Worm (Caenorhabditis elegans) whole organism, L4 larva: ENCODE results near the gene F56C3.8.

Source experiments
- D1046.2 ChIP-seq: fragments of 200-800 bp; sonication (Bioruptor generic); IDR thresholded peaks from 2 replicates; pipeline ENCODE4 v1.3.6; 2022; ENCODE audit warnings: missing genetic modification characterization, missing compliant biosample characterization
- F37D6.2 ChIP-seq: sonication (generic microtip); optimal IDR thresholded peaks from 2 replicates; lab custom pipeline; 2016; ENCODE audit warnings: mild to moderate bottlenecking, missing genetic modification characterization, missing compliant biosample characterization
- F49E8.2 ChIP-seq: sonication (generic microtip); optimal IDR thresholded peaks from 2 replicates; lab custom pipeline; 2016; ENCODE audit warnings: missing compliant biosample characterization, mild to moderate bottlenecking, missing genetic modification characterization, borderline replicate concordance
- T20F7.1 ChIP-seq: fragments of 200-800 bp; sonication (Bioruptor generic); optimal IDR thresholded peaks from 2 replicates; lab custom pipeline; 2018; ENCODE audit warnings: mild to moderate bottlenecking, missing genetic modification characterization, missing compliant biosample characterization
- Y105C5A.15 ChIP-seq: fragments of 200-800 bp; sonication (Bioruptor generic); IDR thresholded peaks from 2 replicates; pipeline ENCODE4 v1.3.6; 2022; ENCODE audit warnings: missing genetic modification characterization, missing compliant biosample characterization
- Y5F2A.4 ChIP-seq: fragments of 200-800 bp; sonication (Bioruptor generic); optimal IDR thresholded peaks from 2 replicates; lab custom pipeline; 2018; ENCODE audit warnings: mild to moderate bottlenecking, missing genetic modification characterization, missing compliant biosample characterization
- ZK337.2 ChIP-seq: fragments of 200-800 bp; sonication (Bioruptor generic); IDR thresholded peaks from 2 replicates; pipeline ENCODE4 v1.3.6; 2022; ENCODE audit warnings: missing genetic modification reagents, missing genetic modification characterization, missing compliant biosample characterization
- ZK546.5 ChIP-seq, 2 experiments: sonication (generic microtip); optimal IDR thresholded peaks; 2 replicates each; lab custom pipeline; 2017; ENCODE audit warnings: missing biosample characterization in 2 of 2, missing genetic modification characterization in 2 of 2
- aha-1 ChIP-seq: fragments of 150-350 bp; peaks from one replicate; lab custom pipeline; 2014; ENCODE audit warnings: missing biosample characterization, missing genetic modification characterization
- ama-1 ChIP-seq: fragments of 150-350 bp; optimal IDR thresholded peaks from 2 replicates; lab custom pipeline; 2014; ENCODE audit warnings: inconsistent platforms, mixed read lengths
- ceh-20 ChIP-seq: fragments of 200-800 bp; sonication (Bioruptor generic); IDR thresholded peaks from 2 replicates; pipeline ENCODE4 v1.3.6; 2022; ENCODE audit warnings: missing genetic modification reagents, missing genetic modification characterization, missing compliant biosample characterization
- ceh-28 ChIP-seq: fragments of 150-350 bp; optimal IDR thresholded peaks from 2 replicates; lab custom pipeline; 2014; ENCODE audit warnings: missing biosample characterization, missing genetic modification reagents, missing genetic modification characterization
- daf-16 ChIP-seq, 3 experiments: sonication (generic microtip); optimal IDR thresholded peaks; 2 replicates each; lab custom pipeline; 2016 to 2017; ENCODE audit warnings: missing genetic modification characterization in 3 of 3, missing genetic modification reagents in 3 of 3, mild to moderate bottlenecking in 2 of 3, missing compliant biosample characterization in 2 of 3, missing biosample characterization in 1 of 3, moderate library complexity in 1 of 3
- dmd-6 ChIP-seq: fragments of 200-800 bp; sonication (Bioruptor generic); IDR thresholded peaks from 2 replicates; pipeline ENCODE4 v1.3.6; 2022; ENCODE audit warnings: missing genetic modification reagents, missing genetic modification characterization, missing compliant biosample characterization
- dmd-8 ChIP-seq: fragments of 200-800 bp; sonication (Bioruptor generic); IDR thresholded peaks from 2 replicates; pipeline ENCODE4 v1.3.6; 2022; ENCODE audit warnings: missing genetic modification characterization, missing compliant biosample characterization
- dmd-9 ChIP-seq: fragments of 200-800 bp; sonication (Bioruptor generic); IDR thresholded peaks from 2 replicates; pipeline ENCODE4 v1.3.6; 2022; ENCODE audit warnings: missing genetic modification reagents, missing genetic modification characterization, missing compliant biosample characterization
- dve-1 ChIP-seq: sonication (generic microtip); optimal IDR thresholded peaks from 2 replicates; lab custom pipeline; 2017; ENCODE audit warnings: antibody characterized with exemption, mild to moderate bottlenecking, missing genetic modification characterization, missing compliant biosample characterization; ENCODE audit not compliant: insufficient read depth
- egl-27 ChIP-seq: sonication (generic microtip); optimal IDR thresholded peaks from 3 replicates; lab custom pipeline; 2017; ENCODE audit warnings: missing biosample characterization, missing genetic modification reagents, missing genetic modification characterization
- hif-1 ChIP-seq, 2 experiments: sonication (generic microtip); optimal IDR thresholded peaks; 2 replicates each; lab custom pipeline; 2016 to 2017; ENCODE audit warnings: missing compliant biosample characterization in 2 of 2, missing genetic modification characterization in 2 of 2, missing genetic modification reagents in 2 of 2, missing genotype in 2 of 2, mild to moderate bottlenecking in 1 of 2
- hlh-11 ChIP-seq: fragments of 200-800 bp; sonication (Bioruptor generic); optimal IDR thresholded peaks from 2 replicates; lab custom pipeline; 2018; ENCODE audit warnings: mild to moderate bottlenecking, missing genetic modification characterization, missing compliant biosample characterization
- hlh-30 ChIP-seq: sonication (generic microtip); optimal IDR thresholded peaks from 2 replicates; lab custom pipeline; 2017; ENCODE audit warnings: antibody characterized with exemption, mild to moderate bottlenecking, missing genetic modification characterization, missing compliant biosample characterization; ENCODE audit not compliant: insufficient read depth
- lin-1 ChIP-seq: fragments of 200-800 bp; sonication (Bioruptor generic); IDR thresholded peaks from 2 replicates; pipeline ENCODE4 v1.3.6; 2022; ENCODE audit warnings: missing genetic modification reagents, missing genetic modification characterization, missing compliant biosample characterization
- lin-29 ChIP-seq: fragments of 200-800 bp; sonication (Bioruptor generic); IDR thresholded peaks from 2 replicates; pipeline ENCODE4 v1.3.6; 2022; ENCODE audit warnings: missing genetic modification reagents, missing genetic modification characterization, missing compliant biosample characterization
- lin-38 ChIP-seq: fragments of 200-800 bp; sonication (Bioruptor generic); IDR thresholded peaks from 2 replicates; pipeline ENCODE4 v1.3.6; 2022; ENCODE audit warnings: missing genetic modification reagents, missing genetic modification characterization, missing compliant biosample characterization
- madf-5 ChIP-seq, 2 experiments: fragments of 200-800 bp; sonication (Bioruptor generic); IDR thresholded peaks; 2 replicates each; pipeline ENCODE4 v1.3.6; 2022; ENCODE audit warnings: missing compliant biosample characterization in 2 of 2, missing genetic modification characterization in 2 of 2
- madf-9 ChIP-seq: fragments of 200-800 bp; sonication (Bioruptor generic); conservative IDR thresholded peaks from 2 replicates; pipeline ENCODE4 v1.3.6; 2022; ENCODE audit warnings: missing genetic modification reagents, missing genetic modification characterization, missing compliant biosample characterization
- mep-1 ChIP-seq: fragments of 150-350 bp; sonication (generic microtip); optimal IDR thresholded peaks from 3 replicates; lab custom pipeline; 2014; ENCODE audit warnings: missing biosample characterization, missing genetic modification characterization
- mes-2 ChIP-seq: sonication (generic microtip); optimal IDR thresholded peaks from 2 replicates; lab custom pipeline; 2016; ENCODE audit warnings: missing genotype, mild to moderate bottlenecking, missing genetic modification characterization, missing compliant biosample characterization; ENCODE audit not compliant: poor library complexity, severe bottlenecking
- mxl-2 ChIP-seq: fragments of 200-800 bp; sonication (Bioruptor generic); conservative IDR thresholded peaks from 2 replicates; pipeline ENCODE4 v1.3.6; 2022; ENCODE audit warnings: missing genetic modification reagents, missing genetic modification characterization, missing compliant biosample characterization
- nhr-10 ChIP-seq: fragments of 150-350 bp; optimal IDR thresholded peaks from 2 replicates; lab custom pipeline; 2014; ENCODE audit warnings: missing biosample characterization, missing genetic modification characterization
- nhr-102 ChIP-seq: sonication (generic microtip); optimal IDR thresholded peaks from 2 replicates; lab custom pipeline; 2016; ENCODE audit warnings: mild to moderate bottlenecking, missing genetic modification characterization, moderate library complexity, missing compliant biosample characterization
- nhr-111 ChIP-seq: fragments of 200-800 bp; sonication (Bioruptor generic); optimal IDR thresholded peaks from 2 replicates; lab custom pipeline; 2018; ENCODE audit warnings: mild to moderate bottlenecking, missing genetic modification characterization, missing compliant biosample characterization
- nhr-25 ChIP-seq: sonication (generic microtip); optimal IDR thresholded peaks from 2 replicates; lab custom pipeline; 2017; ENCODE audit warnings: missing genetic modification characterization, mild to moderate bottlenecking, missing compliant biosample characterization, antibody characterized with exemption, moderate library complexity, borderline replicate concordance; ENCODE audit not compliant: insufficient read depth
- nhr-28 ChIP-seq: fragments of 150-350 bp; optimal IDR thresholded peaks from 2 replicates; lab custom pipeline; 2014; ENCODE audit warnings: missing biosample characterization, missing genetic modification characterization
- nhr-41 ChIP-seq: fragments of 200-800 bp; sonication (Bioruptor generic); IDR thresholded peaks from 2 replicates; pipeline ENCODE4 v1.3.6; 2022; ENCODE audit warnings: missing genetic modification reagents, missing genetic modification characterization, missing compliant biosample characterization
- nhr-42 ChIP-seq: fragments of 200-800 bp; sonication (Bioruptor generic); IDR thresholded peaks from 2 replicates; pipeline ENCODE4 v1.3.6; 2022; ENCODE audit warnings: missing genetic modification characterization, missing compliant biosample characterization
- nhr-48 ChIP-seq: sonication (generic microtip); optimal IDR thresholded peaks from 2 replicates; lab custom pipeline; 2016; ENCODE audit warnings: mild to moderate bottlenecking, missing genetic modification characterization, missing compliant biosample characterization
- nhr-77 ChIP-seq: fragments of 150-350 bp; optimal IDR thresholded peaks from 2 replicates; lab custom pipeline; 2014; ENCODE audit warnings: missing biosample characterization, missing genetic modification characterization
- pha-4 ChIP-seq, 2 experiments: fragments of 150-350 bp in 1 of 2; fragments of 200-800 bp in 1 of 2; sonication (Bioruptor generic) in 1 of 2; IDR thresholded peaks in 1 of 2; optimal IDR thresholded peaks in 1 of 2; 2 replicates each; pipeline versions ENCODE4 v1.3.6 to Lab custom; 2014 to 2022; ENCODE audit warnings: missing genetic modification characterization in 2 of 2, missing genetic modification reagents in 2 of 2, missing biosample characterization in 1 of 2, missing compliant biosample characterization in 1 of 2
- pqm-1 ChIP-seq: sonication (generic microtip); optimal IDR thresholded peaks from 2 replicates; lab custom pipeline; 2017; ENCODE audit warnings: missing biosample characterization, missing genetic modification characterization
- set-16 ChIP-seq: fragments of 200-800 bp; sonication (Bioruptor generic); IDR thresholded peaks from 2 replicates; pipeline ENCODE4 v1.3.6; 2022; ENCODE audit warnings: missing genetic modification reagents, missing genetic modification characterization, missing compliant biosample characterization
- skn-1 ChIP-seq: fragments of 150-350 bp; optimal IDR thresholded peaks from 2 replicates; lab custom pipeline; 2014; ENCODE audit warnings: missing biosample characterization, missing genetic modification characterization
- tra-1 ChIP-seq: fragments of 200-800 bp; sonication (Bioruptor generic); IDR thresholded peaks from 2 replicates; pipeline ENCODE4 v1.3.6; 2022; ENCODE audit warnings: missing genetic modification reagents, missing genetic modification characterization, missing compliant biosample characterization
- unc-62 ChIP-seq, 3 experiments: fragments of 150-350 bp in 1 of 3; sonication (generic microtip); optimal IDR thresholded peaks in 2 of 3; peaks in 1 of 3; 1 replicate in 1 of 3; 2 replicates in 2 of 3; lab custom pipeline; 2014 to 2017; ENCODE audit warnings: missing biosample characterization in 3 of 3, missing genetic modification characterization in 3 of 3, missing genetic modification reagents in 3 of 3, missing genotype in 1 of 3
- ztf-11 ChIP-seq: fragments of 150-350 bp; optimal IDR thresholded peaks from 2 replicates; lab custom pipeline; 2014; ENCODE audit warnings: missing biosample characterization, missing genetic modification characterization
- ztf-7 ChIP-seq: fragments of 150-350 bp; optimal IDR thresholded peaks from 2 replicates; lab custom pipeline; 2014; ENCODE audit warnings: missing biosample characterization, missing genetic modification characterization

The F56C3.8 gene

DNA sequence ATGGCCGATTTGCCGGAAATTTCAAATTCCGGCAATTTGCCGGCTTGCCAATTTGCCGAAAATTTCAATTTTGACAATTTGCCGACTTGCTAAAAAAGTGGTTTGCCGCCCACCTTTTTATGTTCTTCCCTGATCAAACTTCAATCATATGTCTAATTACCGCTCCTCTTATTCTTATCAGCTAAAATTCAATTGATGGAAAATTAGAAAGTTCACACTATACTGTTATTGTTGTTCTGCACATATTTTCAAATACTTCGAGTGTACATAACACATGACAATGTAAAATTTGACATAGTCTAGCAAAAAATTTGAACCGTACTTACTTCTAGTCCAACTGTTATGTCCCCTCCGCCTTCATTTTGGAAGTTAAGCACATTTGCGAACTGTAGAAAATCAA lies 46.6 kb downstream of the F56C3.8 start:
- TF ChIP-seq nhr-77 (tag; lab: Kevin White, UChicago) (peak; percentile 20), ZK546.5 (tag; optimal IDR thresholded peaks at IDR 0.05; lab: Kevin White, UChicago) (no peak), dmd-9 (GFP tag; lab: Robert Waterston, UW) (no peak), hif-1 (tag; optimal IDR thresholded peaks at IDR 0.05; lab: Kevin White, UChicago) (peak in 1 of 2 experiments; percentile 91), hlh-11 (tag; lab: Kevin White, UChicago) (peak; percentile 42), ceh-28 (no peak), lin-1 (GFP tag; lab: Robert Waterston, UW) (0 out of 2 replicates have a peak, but pooled peaks have one; percentile 20), lin-38 (GFP tag; lab: Robert Waterston, UW) (no peak), aha-1 (tag; lab: Kevin White, UChicago) (peak; percentile 15), ZK337.2 (GFP tag; lab: Robert Waterston, UW) (no peak), pqm-1 (peak; percentile 0), dve-1 (tag; lab: Kevin White, UChicago) (peak; percentile 60), hlh-30 (tag; lab: Kevin White, UChicago) (peak; percentile 47), nhr-28 (tag; lab: Kevin White, UChicago) (peak; percentile 71), ztf-7 (no peak), daf-16 (GFP tag; optimal IDR thresholded peaks at IDR 0.05; lab: Kevin White, UChicago) (no peak), daf-16 (tag; optimal IDR thresholded peaks at IDR 0.05; lab: Kevin White, UChicago) (peak; percentile 79), dmd-6 (peak; percentile 56), F49E8.2 (tag; lab: Kevin White, UChicago) (no peak)

DNA sequence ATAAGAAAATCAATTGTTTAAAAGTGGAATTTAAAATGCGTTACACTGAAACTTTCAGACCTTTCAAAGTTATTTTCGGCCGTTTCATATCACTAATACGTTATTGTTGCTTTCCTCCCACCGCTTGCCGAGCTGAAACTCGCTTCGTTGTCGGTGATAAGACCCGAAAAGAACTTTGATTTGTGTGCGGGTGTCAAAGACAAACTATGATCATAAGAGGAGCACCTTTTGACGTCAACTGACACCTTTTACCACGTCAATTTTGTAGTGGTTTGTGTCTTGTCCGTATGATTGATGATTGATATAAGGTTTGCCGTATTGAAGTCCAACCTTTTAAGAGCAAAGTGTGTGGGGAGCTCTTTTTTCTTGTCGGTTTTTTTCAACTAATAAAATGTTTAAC lies 47.4 kb downstream of the F56C3.8 start, which contains the start of gene ttr-37:
TSS of gene ttr-37 (minus strand) at position 167 of the 400 bp plus-strand sequence.
- TF ChIP-seq nhr-42 (GFP tag; lab: Robert Waterston, UW) (no peak), ceh-20 (GFP tag; lab: Robert Waterston, UW) (peak; percentile 80), ztf-11 (tag; lab: Kevin White, UChicago) (no peak), egl-27 (no peak), lin-29 (GFP tag; lab: Robert Waterston, UW) (no peak), nhr-102 (tag; lab: Kevin White, UChicago) (peak; percentile 65), unc-62 (GFP tag; optimal IDR thresholded peaks at IDR 0.05 in 1 of 2; lab: Kevin White, UChicago) (no peak), unc-62 (tag; optimal IDR thresholded peaks at IDR 0.05; lab: Kevin White, UChicago) (no peak), dmd-8 (no peak), T20F7.1 (GFP tag; lab: Kevin White, UChicago) (peak; percentile 33), nhr-77 (tag; lab: Kevin White, UChicago) (peak; percentile 82), skn-1 (tag; lab: Kevin White, UChicago) (no peak), mxl-2 (GFP tag; lab: Robert Waterston, UW) (no peak), mes-2 (tag; lab: Kevin White, UChicago) (peak; percentile 51), nhr-28 (tag; lab: Kevin White, UChicago) (peak; percentile 98), tra-1 (peak; percentile 85; the same call in 1 of the 2 replicates), ceh-28 (no peak), daf-16 (GFP tag; optimal IDR thresholded peaks at IDR 0.05; lab: Kevin White, UChicago) (no peak), daf-16 (tag; optimal IDR thresholded peaks at IDR 0.05; lab: Kevin White, UChicago) (peak; percentile 93), pqm-1 (peak; percentile 84), pha-4 (GFP tag; IDR thresholded peaks at IDR 0.05; lab: Robert Waterston, UW) (no peak), pha-4 (tag; optimal IDR thresholded peaks at IDR 0.05; lab: Kevin White, UChicago) (no peak), hlh-30 (tag; lab: Kevin White, UChicago) (peak; percentile 76), D1046.2 (GFP tag; lab: Robert Waterston, UW) (no peak), nhr-48 (peak; percentile 70), F37D6.2 (no peak), Y105C5A.15 (GFP tag; lab: Robert Waterston, UW) (no peak), nhr-25 (tag; lab: Kevin White, UChicago) (no peak), madf-5 (GFP tag; IDR thresholded peaks at IDR 0.05; lab: Robert Waterston, UW) (no peak), Y5F2A.4 (GFP tag; lab: Kevin White, UChicago) (no peak), ztf-7 (no peak), nhr-10 (tag; lab: Kevin White, UChicago) (peak; percentile 49), ama-1 (lab: Kevin White, UChicago) (no peak), set-16 (no peak), nhr-41 (GFP tag; lab: Robert Waterston, UW) (no peak), nhr-111 (no peak), madf-9 (GFP tag; lab: Robert Waterston, UW) (no peak), mep-1 (tag; lab: Kevin White, UChicago) (peak; percentile 45), aha-1 (tag; lab: Kevin White, UChicago) (no peak), dmd-6 (peak; percentile 90)
